Worm (Caenorhabditis elegans): ENCODE data around the gene F58G11.4.

F58G11.4 gene

ce11 chrV:13686513-13686912, 14.1 kb downstream of the F58G11.4 start:
- no peak for TF ChIP-seq unc-62 (GFP tag; optimal IDR thresholded peaks at IDR 0.05)

ce11 chrV:13687504-13687903, 15.1 kb downstream of the F58G11.4 start:
- TF ChIP-seq unc-62 (GFP tag; optimal IDR thresholded peaks at IDR 0.05) = no peak

ce11 chrV:13689592-13689991, 17.2 kb downstream of the F58G11.4 start, which contains the start of gene T01D3.1:
TSS of gene T01D3.1 (plus strand) at chrV:13689892.
- no peak for TF ChIP-seq unc-62 (GFP tag; optimal IDR thresholded peaks at IDR 0.05)

ce11 chrV:13690276-13690675, 17.9 kb downstream of the F58G11.4 start:
- TF ChIP-seq unc-62 (GFP tag; optimal IDR thresholded peaks at IDR 0.05) = no peak

- no peak for TF ChIP-seq unc-62 (GFP tag; optimal IDR thresholded peaks at IDR 0.05)
Observed at ce11 chrV:13694103-13694502, 21.7 kb downstream of the F58G11.4 start.

DNA sequence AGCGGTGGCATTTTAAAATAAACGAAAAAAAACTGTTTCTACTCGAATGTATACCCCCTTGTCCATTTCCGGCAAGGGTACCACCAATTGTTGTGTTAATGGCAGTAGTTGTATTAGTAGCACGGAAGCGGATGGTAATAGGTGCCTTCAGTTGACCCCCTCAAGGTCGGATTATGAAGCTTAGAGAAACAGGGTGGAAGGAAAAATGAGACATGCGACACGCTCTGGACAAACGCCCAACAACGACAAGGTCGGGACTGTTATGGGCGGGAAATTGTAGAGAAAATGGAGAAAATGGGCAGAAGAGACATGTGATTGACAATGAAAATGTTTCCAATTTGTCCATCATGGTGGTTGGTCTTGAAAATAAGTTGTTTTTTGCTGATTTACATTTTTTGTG, 31.6 kb downstream of the F58G11.4 start, which contains the start of gene T01D3.3:
Gene T01D3.3, plus strand, starts transcription at position 312 of the 400 bp plus-strand sequence.
- TF ChIP-seq unc-62 (GFP tag; optimal IDR thresholded peaks at IDR 0.05) = no peak

- TF ChIP-seq unc-62 (GFP tag; optimal IDR thresholded peaks at IDR 0.05) = no peak
Observed at ce11 chrV:13707295-13707694, 34.9 kb downstream of the F58G11.4 start, which contains the start of gene hlh-34. TSS of gene hlh-34 (minus strand) at chrV:13707395.

- no peak for TF ChIP-seq unc-62 (GFP tag; optimal IDR thresholded peaks at IDR 0.05)
Observed at ce11 chrV:13711060-13711459, 38.7 kb downstream of the F58G11.4 start, which contains the start of gene srx-96. TSS of gene srx-96 (plus strand) at chrV:13711360.

DNA sequence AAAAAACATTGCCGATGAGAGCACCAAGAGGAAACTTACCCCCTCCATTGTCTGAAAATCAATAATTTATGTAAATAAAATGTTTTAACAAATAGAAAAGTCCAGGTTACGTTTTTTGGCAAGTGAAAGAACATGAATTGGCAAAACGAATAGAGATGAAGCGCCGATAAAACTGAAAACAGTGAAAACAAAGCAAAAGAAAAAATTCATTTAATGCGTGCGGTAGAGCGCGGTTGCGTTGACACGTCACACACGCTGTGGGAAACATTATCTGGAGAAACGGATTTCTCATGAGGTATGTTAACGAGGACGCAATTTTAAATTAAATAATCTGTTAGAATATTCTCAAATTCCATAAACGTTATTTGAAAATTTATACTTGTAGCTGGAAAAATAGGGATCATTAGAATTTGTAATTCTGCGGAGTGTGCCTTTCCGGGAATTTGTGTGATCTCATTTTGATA, 42.9 kb downstream of the F58G11.4 start, which contains the start of gene zipt-9:
Gene zipt-9, minus strand, starts transcription at position 51 of the 464 bp plus-strand sequence.
- TF ChIP-seq unc-62 (GFP tag; optimal IDR thresholded peaks at IDR 0.05) = no peak

ce11 chrV:13716531-13716930, 44.1 kb downstream of the F58G11.4 start, which contains the start of gene T01D3.6:
TSS of gene T01D3.6 (plus strand) at chrV:13716824.
- no peak for TF ChIP-seq unc-62 (GFP tag; optimal IDR thresholded peaks at IDR 0.05)

- no peak for TF ChIP-seq unc-62 (GFP tag; optimal IDR thresholded peaks at IDR 0.05)
Observed at ce11 chrV:13724781-13725180, 52.4 kb downstream of the F58G11.4 start, which contains the start of gene F35E12.2. TSS of gene F35E12.2 (minus strand) at chrV:13724881.

DNA sequence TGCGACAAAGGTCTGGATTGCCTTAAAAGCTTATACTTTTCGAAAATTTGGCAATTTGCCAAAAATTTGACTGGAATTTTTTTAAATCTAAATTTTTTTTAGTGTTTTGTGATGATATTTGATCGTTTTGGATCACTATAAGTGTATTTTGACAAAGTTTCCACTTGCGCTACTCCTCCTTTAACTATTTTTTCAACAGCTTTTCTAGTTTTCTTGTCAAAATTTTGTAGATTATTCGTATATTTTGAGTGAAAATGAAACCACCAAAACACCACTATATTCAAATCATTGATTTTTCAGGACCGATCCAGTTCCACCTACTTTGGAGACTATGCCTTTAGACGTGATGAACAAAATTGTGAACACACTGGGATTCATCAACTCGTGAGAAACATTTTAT, 53.2 kb downstream of the F58G11.4 start, which contains the start of gene fbxa-181:
Gene fbxa-181, plus strand, starts transcription at position 301 of the 400 bp plus-strand sequence.
- TF ChIP-seq unc-62 (GFP tag; optimal IDR thresholded peaks at IDR 0.05) = no peak

All from whole organism, dauer.